Fruit fly (Drosophila melanogaster): ENCODE data around the gene Nlg4.
A peak's percentile ranks its signal among the peaks of the same experiment; 100 is the strongest.

The Nlg4 gene

DNA sequence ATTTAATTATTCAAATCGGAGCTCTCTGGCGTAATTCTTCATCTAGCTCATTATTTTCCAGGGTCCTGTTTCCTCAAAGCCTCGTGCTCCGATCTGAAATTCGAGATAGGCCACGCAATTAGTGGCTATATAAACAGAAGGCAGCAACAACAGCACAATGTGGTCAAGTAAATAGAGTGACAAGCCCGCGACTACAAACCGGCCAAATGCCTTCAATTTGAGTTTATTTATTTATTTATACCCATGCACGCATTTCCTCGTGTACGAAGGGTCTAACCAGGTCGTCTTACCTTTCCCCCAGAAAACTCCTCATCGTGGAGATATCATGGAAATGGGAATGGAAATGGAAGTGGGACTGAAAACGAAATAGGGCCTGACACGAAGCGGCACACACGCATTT is 72.2 kb downstream of the Nlg4 start:
- TF ChIP-seq Vsx2 (GFP tag; optimal IDR thresholded peaks at IDR 0.05; ENCODE audit: partially characterized antibody) (no peak), foxo (GFP tag; optimal IDR thresholded peaks at IDR 0.05) (no peak), CG9705 (GFP tag; optimal IDR thresholded peaks at IDR 0.05) (no peak), Sp1 (GFP tag; optimal IDR thresholded peaks at IDR 0.05) (no peak), Abd-B (GFP tag; optimal IDR thresholded peaks at IDR 0.05) (no peak), pan (optimal IDR thresholded peaks at IDR 0.05) (no peak), ey (GFP tag; optimal IDR thresholded peaks at IDR 0.05) (no peak), Dfd (GFP tag; optimal IDR thresholded peaks at IDR 0.05) (no peak), Hr83 (GFP tag; optimal IDR thresholded peaks at IDR 0.05; ENCODE audit: poor library complexity, severe bottlenecking) (no peak), sv (GFP tag; optimal IDR thresholded peaks at IDR 0.05) (no peak), Hr78 (GFP tag; optimal IDR thresholded peaks at IDR 0.05) (no peak), fru (GFP tag; optimal IDR thresholded peaks at IDR 0.05) (no peak), Myc (optimal IDR thresholded peaks at IDR 0.05) (no peak), lola (GFP tag; optimal IDR thresholded peaks at IDR 0.05) (no peak), tai (GFP tag; optimal IDR thresholded peaks at IDR 0.05) (no peak), Hnf4 (GFP tag; optimal IDR thresholded peaks at IDR 0.05) (no peak)

DNA sequence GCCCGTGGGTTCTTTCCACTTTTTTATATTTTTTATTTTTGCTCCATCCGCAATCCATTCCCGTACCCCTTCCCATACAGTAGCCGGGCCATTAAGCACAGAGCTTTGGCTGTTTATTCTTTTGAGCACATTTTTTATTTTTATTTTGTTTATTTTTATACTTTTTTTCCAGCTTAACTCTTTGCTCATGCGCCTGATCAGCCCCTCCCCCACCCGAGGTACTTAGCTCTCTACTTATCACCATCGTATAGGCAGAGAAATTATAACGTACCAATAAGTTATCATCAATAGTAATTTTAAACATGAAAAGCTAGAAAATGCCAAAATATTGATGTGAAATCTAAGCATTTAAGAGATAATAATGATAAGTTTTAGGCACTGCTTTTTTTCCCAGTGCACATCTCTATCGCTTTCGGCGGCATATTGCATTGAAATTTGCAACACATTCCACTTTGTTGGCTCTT is 75.9 kb downstream of the Nlg4 start:
- TF ChIP-seq CrebA (GFP tag; optimal IDR thresholded peaks at IDR 0.05; ENCODE audit: borderline replicate concordance): no peak
- no peak for TF ChIP-seq Mio (GFP tag; optimal IDR thresholded peaks at IDR 0.05)
- TF ChIP-seq fru (GFP tag; optimal IDR thresholded peaks at IDR 0.05): peak; percentile 40
- TF ChIP-seq HLH106 (tag; optimal IDR thresholded peaks at IDR 0.05): no peak
- no peak for TF ChIP-seq woc (GFP tag; optimal IDR thresholded peaks at IDR 0.05)
- TF ChIP-seq ey (GFP tag; optimal IDR thresholded peaks at IDR 0.05): peak; percentile 16
- no peak for TF ChIP-seq jim (GFP tag; optimal IDR thresholded peaks at IDR 0.05)
- no peak for TF ChIP-seq rgr (GFP tag; optimal IDR thresholded peaks at IDR 0.05)
- no peak for TF ChIP-seq CG9705 (GFP tag; optimal IDR thresholded peaks at IDR 0.05)
- no peak for TF ChIP-seq dmrt93B (GFP tag; optimal IDR thresholded peaks at IDR 0.05)
- TF ChIP-seq Abd-B (GFP tag; optimal IDR thresholded peaks at IDR 0.05): no peak
- peak in 1 of 2 experiments; percentile 33 for TF ChIP-seq foxo (GFP tag; optimal IDR thresholded peaks at IDR 0.05)
- TF ChIP-seq pan (optimal IDR thresholded peaks at IDR 0.05): no peak
- peak; percentile 17 for TF ChIP-seq h (GFP tag; optimal IDR thresholded peaks at IDR 0.05)
- no peak for TF ChIP-seq GATAd (GFP tag; optimal IDR thresholded peaks at IDR 0.05)
- TF ChIP-seq psq (GFP tag; optimal IDR thresholded peaks at IDR 0.05): no peak
- no peak for TF ChIP-seq OdsH (GFP tag; optimal IDR thresholded peaks at IDR 0.05)
- no peak for TF ChIP-seq lola (GFP tag; optimal IDR thresholded peaks at IDR 0.05)
- TF ChIP-seq Hnf4 (GFP tag; optimal IDR thresholded peaks at IDR 0.05): no peak
- no peak for TF ChIP-seq Hr78 (GFP tag; optimal IDR thresholded peaks at IDR 0.05)
- TF ChIP-seq Dif (GFP tag; optimal IDR thresholded peaks at IDR 0.05; ENCODE audit: partially characterized antibody): no peak
- no peak for TF ChIP-seq Rel (GFP tag; optimal IDR thresholded peaks at IDR 0.05)
- no peak for TF ChIP-seq Rel (tag; optimal IDR thresholded peaks at IDR 0.05)
- no peak for TF ChIP-seq brk (GFP tag; optimal IDR thresholded peaks at IDR 0.05)
- TF ChIP-seq br (GFP tag; optimal IDR thresholded peaks at IDR 0.05): peak; percentile 7
- TF ChIP-seq CG32264 (GFP tag; optimal IDR thresholded peaks at IDR 0.05): no peak
- TF ChIP-seq dl (GFP tag; optimal IDR thresholded peaks at IDR 0.05; ENCODE audit: insufficient read depth in 1 of 2, partially characterized antibody in 2 of 2): no peak
- no peak for TF ChIP-seq sage (GFP tag; optimal IDR thresholded peaks at IDR 0.05)
- no peak for TF ChIP-seq Vsx2 (GFP tag; optimal IDR thresholded peaks at IDR 0.05; ENCODE audit: partially characterized antibody)

DNA sequence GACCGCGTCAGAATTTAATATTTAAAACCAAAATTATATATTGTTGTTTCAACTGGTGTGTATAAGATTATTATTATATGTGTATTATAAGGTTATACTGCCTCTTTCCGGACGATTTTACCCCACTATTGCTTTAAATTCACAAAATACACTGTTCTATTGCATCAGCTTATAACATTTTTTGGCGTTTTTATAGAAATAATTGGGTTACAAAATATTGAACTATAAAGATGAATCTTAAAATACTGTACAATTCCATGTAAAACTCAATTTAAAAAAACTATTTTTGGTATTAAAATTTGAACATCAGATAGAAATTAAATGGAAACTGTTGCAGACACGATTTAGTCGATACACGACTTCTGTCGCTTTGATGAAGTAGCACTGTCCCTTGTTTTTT is 77.5 kb downstream of the Nlg4 start:
- TF ChIP-seq sv (GFP tag; optimal IDR thresholded peaks at IDR 0.05) (no peak), dsf (GFP tag; optimal IDR thresholded peaks at IDR 0.05; ENCODE audit: borderline replicate concordance) (no peak), Mio (GFP tag; optimal IDR thresholded peaks at IDR 0.05) (no peak), N (GFP tag; optimal IDR thresholded peaks at IDR 0.05) (no peak), Hr78 (GFP tag; optimal IDR thresholded peaks at IDR 0.05) (no peak)
